Worm (Caenorhabditis elegans) whole organism, young adult: ENCODE measurements around the gene Y16B4A.2.

Source experiments
- hmg-1.2 ChIP-seq: fragments of 200-800 bp; sonication (Bioruptor generic); IDR thresholded peaks from 2 replicates; pipeline ENCODE4 v1.3.6; 2022; ENCODE audit warnings: missing genetic modification reagents, missing genetic modification characterization, missing compliant biosample characterization
- pbrm-1 ChIP-seq: fragments of 200-800 bp; sonication (Bioruptor generic); IDR thresholded peaks from 2 replicates; pipeline ENCODE4 v1.3.6; 2022; ENCODE audit warnings: missing genetic modification reagents, missing genetic modification characterization, missing compliant biosample characterization
- rpc-1 ChIP-seq, 2 experiments: fragments of 150-350 bp in 1 of 2; sonication (generic microtip) in 1 of 2; optimal IDR thresholded peaks; 2 replicates each; lab custom pipeline; 2014 to 2018; ENCODE audit warnings: missing biosample characterization in 1 of 2, missing genetic modification characterization in 1 of 2, missing genetic modification reagents in 1 of 2, missing genotype in 1 of 2
- snpc-4 ChIP-seq, 5 experiments: fragments of 150-350 bp in 1 of 5; sonication (generic microtip) in 4 of 5; optimal IDR thresholded peaks; 2 replicates each; lab custom pipeline; 2014 to 2018; ENCODE audit warnings: missing genetic modification characterization in 5 of 5, missing biosample characterization in 3 of 5, antibody characterized with exemption in 2 of 5, mild to moderate bottlenecking in 2 of 5, missing compliant biosample characterization in 2 of 5, missing genotype in 2 of 5, moderate library complexity in 2 of 5, missing genetic modification reagents in 1 of 5

Gene Y16B4A.2

ce11 chrX:14717782-14718181, 53.9 kb downstream of the Y16B4A.2 start (continued):
- TF ChIP-seq rpc-1 (optimal IDR thresholded peaks at IDR 0.05; lab: Kevin White, UChicago), result no peak
- peak; percentile 35 for TF ChIP-seq rpc-1 (tag; optimal IDR thresholded peaks at IDR 0.05; lab: Kevin White, UChicago)

ce11 chrX:14715459-14715858, 56.2 kb downstream of the Y16B4A.2 start:
- TF ChIP-seq pbrm-1 (GFP tag; lab: Robert Waterston, UW) (no peak), hmg-1.2 (GFP tag; lab: Robert Waterston, UW) (peak; percentile 37; the same call in 1 of the 2 replicates), snpc-4 (GFP tag; optimal IDR thresholded peaks at IDR 0.05; lab: Kevin White, UChicago) (no peak), snpc-4 (tag; optimal IDR thresholded peaks at IDR 0.05; lab: Kevin White, UChicago) (peak in 3 of 4 experiments; percentile 29 to 92 (median 91))
